Fruit fly (Drosophila melanogaster) whole organism, wandering third instar larva: ENCODE results near the gene CG31913.

Experiments
- Abd-B ChIP-seq: fragments of >200 bp; optimal IDR thresholded peaks from 2 replicates; lab custom pipeline; 2017; ENCODE audit warnings: missing biosample characterization, missing genetic modification characterization
- CrebA ChIP-seq: fragments of 200-800 bp; sonication (Bioruptor generic); optimal IDR thresholded peaks from 2 replicates; lab custom pipeline; 2016; ENCODE audit warnings: missing biosample characterization, mild to moderate bottlenecking, missing genetic modification characterization, borderline replicate concordance
- Dfd ChIP-seq: fragments of >200 bp; optimal IDR thresholded peaks from 2 replicates; lab custom pipeline; 2017; ENCODE audit warnings: missing biosample characterization, missing genetic modification characterization
- Hr83 ChIP-seq: fragments of 200-300 bp; sonication (Bioruptor generic); optimal IDR thresholded peaks from 2 replicates; lab custom pipeline; 2016; ENCODE audit warnings: missing biosample characterization, mild to moderate bottlenecking, missing genetic modification characterization, moderate library complexity; ENCODE audit not compliant: poor library complexity, severe bottlenecking
- OdsH ChIP-seq: fragments of 200-800 bp; sonication (Bioruptor generic); optimal IDR thresholded peaks from 2 replicates; lab custom pipeline; 2016; ENCODE audit warnings: missing biosample characterization, mild to moderate bottlenecking, missing genetic modification characterization
- Sp1 ChIP-seq: fragments of 200-800 bp; sonication (Bioruptor generic); optimal IDR thresholded peaks from 3 replicates; lab custom pipeline; 2019; ENCODE audit warnings: missing biosample characterization, mild to moderate bottlenecking, missing genetic modification characterization, moderate library complexity
- fru ChIP-seq: fragments of 200-800 bp; sonication (Bioruptor generic); optimal IDR thresholded peaks from 3 replicates; lab custom pipeline; 2016; ENCODE audit warnings: missing biosample characterization, mild to moderate bottlenecking, missing genetic modification characterization
- h ChIP-seq: fragments of 200-800 bp; sonication (Bioruptor generic); optimal IDR thresholded peaks from 3 replicates; lab custom pipeline; 2016; ENCODE audit warnings: missing biosample characterization, mild to moderate bottlenecking, missing genetic modification characterization
- lola ChIP-seq: fragments of >200 bp; optimal IDR thresholded peaks from 2 replicates; lab custom pipeline; 2017; ENCODE audit warnings: missing biosample characterization, missing genetic modification characterization
- pan ChIP-seq: fragments of >200 bp; optimal IDR thresholded peaks from 2 replicates; lab custom pipeline; 2017
- sv ChIP-seq: fragments of 200-800 bp; sonication (Bioruptor generic); optimal IDR thresholded peaks from 3 replicates; lab custom pipeline; 2016; ENCODE audit warnings: missing biosample characterization, missing genetic modification characterization

dm6 chr2L:5766498-5767008 lies 17.3 kb upstream of the CG31913 start:
- TF ChIP-seq Abd-B (GFP tag; lab: Kevin White, UChicago) (no peak), Sp1 (GFP tag; lab: Kevin White, UChicago) (no peak), sv (GFP tag; lab: Kevin White, UChicago) (no peak), OdsH (GFP tag; lab: Kevin White, UChicago) (no peak), Hr83 (GFP tag; lab: Kevin White, UChicago) (no peak), h (GFP tag; lab: Kevin White, UChicago) (no peak), CrebA (GFP tag; lab: Kevin White, UChicago) (no peak), Dfd (GFP tag; lab: Kevin White, UChicago) (no peak), fru (GFP tag; lab: Kevin White, UChicago) (no peak), pan (no peak), lola (no peak)
